Worm (Caenorhabditis elegans): ENCODE results near the gene rpb-6.
A peak's percentile ranks its signal among the peaks of the same experiment; 100 is the strongest.

The rpb-6 gene

ce11 chrII:10541923-10542486, 37.2 kb upstream of the rpb-6 start, which contains the start of gene pro-1 (continued):
- TF ChIP-seq php-3 (GFP tag; IDR thresholded peaks at IDR 0.05) (peak; percentile 80), egl-43 (GFP tag; IDR thresholded peaks at IDR 0.05) (peak; percentile 92), mdl-1 (tag; optimal IDR thresholded peaks at IDR 0.05) (peak; percentile 6 to 13), skn-1 (tag; optimal IDR thresholded peaks at IDR 0.05) (no peak), duxl-1 (tag; optimal IDR thresholded peaks at IDR 0.05; ENCODE audit: poor library complexity) (peak; percentile 83), D1046.2 (GFP tag; IDR thresholded peaks at IDR 0.05) (peak; percentile 89; the same call in 1 of the 2 replicates), nhr-6 (tag; optimal IDR thresholded peaks at IDR 0.05) (peak; percentile 76), mep-1 (tag; optimal IDR thresholded peaks at IDR 0.05) (peak; percentile 98), lim-7 (GFP tag; IDR thresholded peaks at IDR 0.05) (peak; percentile 70; the same call in 1 of the 2 replicates), lin-15B (tag; optimal IDR thresholded peaks at IDR 0.05) (no peak), zfp-3 (GFP tag; conservative IDR thresholded peaks at IDR 0.05) (peak; percentile 94), spr-1 (tag; optimal IDR thresholded peaks at IDR 0.05) (no peak), fkh-10 (GFP tag; optimal IDR thresholded peaks at IDR 0.05) (no peak), vab-7 (GFP tag; IDR thresholded peaks at IDR 0.05) (0 out of 2 replicates have a peak, but pooled peaks have one; percentile 68), F49E8.2 (tag; optimal IDR thresholded peaks at IDR 0.05; ENCODE audit: borderline replicate concordance) (no peak), lin-1 (GFP tag; IDR thresholded peaks at IDR 0.05) (peak; percentile 72), mes-2 (tag; optimal IDR thresholded peaks at IDR 0.05; ENCODE audit: poor library complexity, severe bottlenecking) (peak; percentile 79), nhr-25 (tag; optimal IDR thresholded peaks at IDR 0.05; ENCODE audit: borderline replicate concordance, insufficient read depth) (peak; percentile 62), saeg-2 (GFP tag; IDR thresholded peaks at IDR 0.05) (peak; percentile 83), ceh-28 (tag; optimal IDR thresholded peaks at IDR 0.05) (peak; percentile 52), T26A8.4 (GFP tag; IDR thresholded peaks at IDR 0.05) (peak; percentile 95), snpc-1.2 (GFP tag; IDR thresholded peaks at IDR 0.05) (peak; percentile 85), lir-3 (tag; optimal IDR thresholded peaks at IDR 0.05) (no peak), dmd-9 (GFP tag; IDR thresholded peaks at IDR 0.05) (peak; percentile 75; the same call in 1 of the 2 replicates), jun-1 (tag; optimal IDR thresholded peaks at IDR 0.05) (peak; percentile 34), nhr-111 (GFP tag; optimal IDR thresholded peaks at IDR 0.05) (peak; percentile 79), Y105C5A.15 (GFP tag; IDR thresholded peaks at IDR 0.05) (peak; percentile 50; the same call in 1 of the 2 replicates), cey-2 (tag; optimal IDR thresholded peaks at IDR 0.05; ENCODE audit: borderline replicate concordance, insufficient read depth) (no peak), attf-4 (tag; optimal IDR thresholded peaks at IDR 0.05) (no peak), nhr-237 (tag; optimal IDR thresholded peaks at IDR 0.05) (no peak), R02D3.7 (tag; optimal IDR thresholded peaks at IDR 0.05) (peak; percentile 80), snpc-4 (tag; optimal IDR thresholded peaks at IDR 0.05) (no peak), F44E2.7 (GFP tag; IDR thresholded peaks at IDR 0.05) (no peak), F26F4.8 (GFP tag; conservative IDR thresholded peaks at IDR 0.05) (no peak), mxl-3 (GFP tag; optimal IDR thresholded peaks at IDR 0.05) (no peak), Y5F2A.4 (GFP tag; optimal IDR thresholded peaks at IDR 0.05) (no peak), unc-39 (tag; optimal IDR thresholded peaks at IDR 0.05) (no peak), ctbp-1 (GFP tag; IDR thresholded peaks at IDR 0.05) (peak; percentile 96), madf-9 (GFP tag; conservative IDR thresholded peaks at IDR 0.05) (no peak), zip-11 (GFP tag; IDR thresholded peaks at IDR 0.05) (peak; percentile 35; the same call in 1 of the 2 replicates), nhr-28 (tag; optimal IDR thresholded peaks at IDR 0.05) (peak; percentile 47), mxl-2 (GFP tag; conservative IDR thresholded peaks at IDR 0.05) (no peak), hlh-30 (tag; optimal IDR thresholded peaks at IDR 0.05; ENCODE audit: insufficient read depth) (peak; percentile 83), zfp-2 (tag; optimal IDR thresholded peaks at IDR 0.05) (no peak), spr-3 (GFP tag; optimal IDR thresholded peaks at IDR 0.05) (peak; percentile 48), pha-4 (GFP tag; IDR thresholded peaks at IDR 0.05) (peak; percentile 87), pha-4 (tag; optimal IDR thresholded peaks at IDR 0.05) (peak; percentile 32), Y48G9A.11 (GFP tag; IDR thresholded peaks at IDR 0.05) (peak; percentile 56; the same call in 1 of the 2 replicates), ceh-62 (tag; optimal IDR thresholded peaks at IDR 0.05) (no peak), mdt-29 (GFP tag; IDR thresholded peaks at IDR 0.05) (peak; percentile 89)
